Worm (Caenorhabditis elegans) whole organism, young adult: Measurements from ENCODE around the gene mccc-2.
A peak's percentile ranks its signal among the peaks of the same experiment; 100 is the strongest.

Source experiments
- B0019.2 ChIP-seq: fragments of 200-800 bp; sonication (Bioruptor generic); conservative IDR thresholded peaks from 2 replicates; pipeline ENCODE4 v1.3.6; 2022; ENCODE audit warnings: missing genetic modification reagents, missing genetic modification characterization, missing compliant biosample characterization
- B0035.1 ChIP-seq: sonication (generic microtip); optimal IDR thresholded peaks from 2 replicates; lab custom pipeline; 2016; ENCODE audit warnings: missing genetic modification characterization, mild to moderate bottlenecking, missing compliant biosample characterization, missing genotype, missing genetic modification reagents
- B0336.3 ChIP-seq: fragments of 200-800 bp; sonication (Bioruptor generic); IDR thresholded peaks from 2 replicates; pipeline ENCODE4 v1.3.6; 2022; ENCODE audit warnings: missing genetic modification characterization, missing compliant biosample characterization
- F37B4.10 ChIP-seq: fragments of 200-800 bp; sonication (Bioruptor generic); IDR thresholded peaks from 2 replicates; pipeline ENCODE4 v1.3.6; 2022; ENCODE audit warnings: missing genetic modification characterization, missing compliant biosample characterization
- F39B2.1 ChIP-seq: fragments of 200-800 bp; sonication (Bioruptor generic); IDR thresholded peaks from 2 replicates; pipeline ENCODE4 v1.3.6; 2022; ENCODE audit warnings: missing genetic modification reagents, missing genetic modification characterization, missing compliant biosample characterization
- F49E8.2 ChIP-seq: sonication (generic microtip); optimal IDR thresholded peaks from 3 replicates; lab custom pipeline; 2017; ENCODE audit warnings: missing genetic modification characterization, mild to moderate bottlenecking, missing compliant biosample characterization, antibody characterized with exemption, moderate library complexity; ENCODE audit not compliant: insufficient read depth
- F55B11.4 ChIP-seq: sonication (generic microtip); optimal IDR thresholded peaks from 2 replicates; lab custom pipeline; 2016; ENCODE audit warnings: missing compliant biosample characterization, missing genetic modification characterization, borderline replicate concordance; ENCODE audit not compliant: insufficient read depth
- T07F8.4 ChIP-seq: sonication (generic microtip); optimal IDR thresholded peaks from 2 replicates; lab custom pipeline; 2016; ENCODE audit warnings: mild to moderate bottlenecking, missing genetic modification characterization, moderate library complexity, missing compliant biosample characterization
- T26A5.8 ChIP-seq: sonication (generic microtip); optimal IDR thresholded peaks from 2 replicates; lab custom pipeline; 2016; ENCODE audit warnings: missing genetic modification characterization, missing compliant biosample characterization
- Y53F4B.3 ChIP-seq: fragments of 200-800 bp; sonication (Bioruptor generic); IDR thresholded peaks from 2 replicates; pipeline ENCODE4 v1.3.6; 2022; ENCODE audit warnings: missing genetic modification reagents, missing genetic modification characterization, missing compliant biosample characterization
- Y56A3A.18 ChIP-seq: fragments of 200-800 bp; sonication (Bioruptor generic); IDR thresholded peaks from 2 replicates; pipeline ENCODE4 v1.3.6; 2022; ENCODE audit warnings: missing genetic modification reagents, missing genetic modification characterization, missing compliant biosample characterization
- Y67H2A.10 ChIP-seq: fragments of 200-800 bp; sonication (Bioruptor generic); conservative IDR thresholded peaks from 2 replicates; pipeline ENCODE4 v1.3.6; 2022; ENCODE audit warnings: missing genetic modification reagents, missing genetic modification characterization, missing compliant biosample characterization
- Y95B8A.8 ChIP-seq: fragments of 200-800 bp; sonication (Bioruptor generic); IDR thresholded peaks from 2 replicates; pipeline ENCODE4 v1.3.6; 2022; ENCODE audit warnings: missing genetic modification reagents, missing genetic modification characterization, missing compliant biosample characterization
- ZK185.1 ChIP-seq: sonication (generic microtip); optimal IDR thresholded peaks from 2 replicates; lab custom pipeline; 2016; ENCODE audit warnings: mild to moderate bottlenecking, missing genetic modification characterization, missing compliant biosample characterization; ENCODE audit not compliant: poor library complexity, severe bottlenecking
- akir-1 ChIP-seq: fragments of 200-800 bp; sonication (Bioruptor generic); optimal IDR thresholded peaks from 2 replicates; lab custom pipeline; 2018; ENCODE audit warnings: mild to moderate bottlenecking, missing genetic modification characterization, moderate library complexity, missing compliant biosample characterization
- ama-1 ChIP-seq, 3 experiments: fragments of 150-350 bp in 1 of 3; sonication (generic microtip) in 2 of 3; optimal IDR thresholded peaks; 2 replicates each; lab custom pipeline; 2014 to 2018; ENCODE audit warnings: missing biosample characterization in 2 of 3, missing genetic modification characterization in 2 of 3, missing genetic modification reagents in 2 of 3
- aptf-3 ChIP-seq: fragments of 200-800 bp; sonication (Bioruptor generic); IDR thresholded peaks from 2 replicates; pipeline ENCODE4 v1.3.6; 2022; ENCODE audit warnings: missing genetic modification characterization, missing compliant biosample characterization
- bed-1 ChIP-seq: fragments of 200-800 bp; sonication (Bioruptor generic); IDR thresholded peaks from 2 replicates; pipeline ENCODE4 v1.3.6; 2022; ENCODE audit warnings: missing genetic modification reagents, missing genetic modification characterization, missing compliant biosample characterization
- cebp-2 ChIP-seq: fragments of 200-800 bp; sonication (Bioruptor generic); IDR thresholded peaks from 2 replicates; pipeline ENCODE4 v1.3.6; 2022; ENCODE audit warnings: missing genetic modification characterization, missing compliant biosample characterization
- ceh-58 ChIP-seq: fragments of 200-800 bp; sonication (Bioruptor generic); IDR thresholded peaks from 2 replicates; pipeline ENCODE4 v1.3.6; 2022; ENCODE audit warnings: missing genetic modification characterization, missing compliant biosample characterization
- chd-7 ChIP-seq: sonication (generic microtip); optimal IDR thresholded peaks from 2 replicates; lab custom pipeline; 2016; ENCODE audit warnings: mild to moderate bottlenecking, missing genetic modification characterization, moderate library complexity, missing compliant biosample characterization
- egl-18 ChIP-seq: fragments of 200-800 bp; sonication (Bioruptor generic); IDR thresholded peaks from 2 replicates; pipeline ENCODE4 v1.3.6; 2022; ENCODE audit warnings: missing genetic modification reagents, missing genetic modification characterization, missing compliant biosample characterization
- fkh-3 ChIP-seq: sonication (generic microtip); optimal IDR thresholded peaks from 2 replicates; lab custom pipeline; 2016; ENCODE audit warnings: mild to moderate bottlenecking, missing genetic modification characterization, missing compliant biosample characterization
- gei-17 ChIP-seq: fragments of 200-800 bp; sonication (Bioruptor generic); optimal IDR thresholded peaks from 2 replicates; lab custom pipeline; 2018; ENCODE audit warnings: mild to moderate bottlenecking, missing genetic modification characterization, missing compliant biosample characterization
- him-1 ChIP-seq: sonication (generic microtip); optimal IDR thresholded peaks from 2 replicates; lab custom pipeline; 2016; ENCODE audit warnings: missing genotype, missing genetic modification reagents, missing genetic modification characterization, missing compliant biosample characterization
- hrde-1 ChIP-seq: sonication (generic microtip); optimal IDR thresholded peaks from 2 replicates; lab custom pipeline; 2016; ENCODE audit warnings: missing genetic modification characterization, mild to moderate bottlenecking, missing compliant biosample characterization, moderate library complexity, missing genotype, missing genetic modification reagents, borderline replicate concordance
- hsf-1 ChIP-seq: fragments of 200-800 bp; sonication (Bioruptor generic); IDR thresholded peaks from 2 replicates; pipeline ENCODE4 v1.3.6; 2022; ENCODE audit warnings: missing genetic modification reagents, missing genetic modification characterization, missing compliant biosample characterization
- let-526 ChIP-seq: fragments of 200-800 bp; sonication (Bioruptor generic); IDR thresholded peaks from 2 replicates; pipeline ENCODE4 v1.3.6; 2022; ENCODE audit warnings: missing genetic modification reagents, missing genetic modification characterization, missing compliant biosample characterization
- let-607 ChIP-seq, 2 experiments: fragments of 200-800 bp in 1 of 2; sonication (Bioruptor generic) in 1 of 2; sonication (generic microtip) in 1 of 2; optimal IDR thresholded peaks; 2 replicates each; lab custom pipeline; 2016 to 2018; ENCODE audit warnings: mild to moderate bottlenecking in 2 of 2, missing compliant biosample characterization in 2 of 2, missing genetic modification characterization in 2 of 2, moderate library complexity in 2 of 2, missing genotype in 1 of 2
- madf-10 ChIP-seq: sonication (generic microtip); optimal IDR thresholded peaks from 2 replicates; lab custom pipeline; 2016; ENCODE audit warnings: mild to moderate bottlenecking, missing genetic modification characterization, missing compliant biosample characterization
- madf-3 ChIP-seq: fragments of 200-800 bp; sonication (Bioruptor generic); IDR thresholded peaks from 2 replicates; pipeline ENCODE4 v1.3.6; 2022; ENCODE audit warnings: missing genetic modification reagents, missing genetic modification characterization, missing compliant biosample characterization
- madf-8 ChIP-seq: fragments of 200-800 bp; sonication (Bioruptor generic); conservative IDR thresholded peaks from 2 replicates; pipeline ENCODE4 v1.3.6; 2022; ENCODE audit warnings: missing genetic modification reagents, missing genetic modification characterization, missing compliant biosample characterization
- mel-28 ChIP-seq: sonication (generic microtip); optimal IDR thresholded peaks from 2 replicates; lab custom pipeline; 2016; ENCODE audit warnings: borderline replicate concordance, mild to moderate bottlenecking, missing genetic modification characterization, missing compliant biosample characterization
- mxl-1 ChIP-seq: sonication (generic microtip); optimal IDR thresholded peaks from 2 replicates; lab custom pipeline; 2016; ENCODE audit warnings: missing genetic modification characterization, missing compliant biosample characterization
- nfya-2 ChIP-seq: fragments of 200-800 bp; sonication (Bioruptor generic); IDR thresholded peaks from 2 replicates; pipeline ENCODE4 v1.3.6; 2022; ENCODE audit warnings: missing genetic modification reagents, missing genetic modification characterization, missing compliant biosample characterization
- nhr-27 ChIP-seq: fragments of 200-800 bp; sonication (Bioruptor generic); optimal IDR thresholded peaks from 2 replicates; lab custom pipeline; 2018; ENCODE audit warnings: mild to moderate bottlenecking, missing genetic modification characterization, moderate library complexity, missing compliant biosample characterization
- nhr-80 ChIP-seq: sonication (generic microtip); optimal IDR thresholded peaks from 2 replicates; lab custom pipeline; 2016; ENCODE audit warnings: missing genetic modification characterization, missing compliant biosample characterization
- rcor-1 ChIP-seq: fragments of 200-800 bp; sonication (Bioruptor generic); IDR thresholded peaks from 2 replicates; pipeline ENCODE4 v1.3.6; 2022; ENCODE audit warnings: missing genetic modification reagents, missing genetic modification characterization, missing compliant biosample characterization
- rec-8 ChIP-seq, 2 experiments: sonication (generic microtip); optimal IDR thresholded peaks; 2 replicates each; lab custom pipeline; 2016; ENCODE audit warnings: mild to moderate bottlenecking in 2 of 2, missing genetic modification characterization in 2 of 2, missing genetic modification reagents in 2 of 2, missing genotype in 2 of 2, missing biosample characterization in 1 of 2, missing compliant biosample characterization in 1 of 2, moderate library complexity in 1 of 2
- sdz-38 ChIP-seq: sonication (generic microtip); optimal IDR thresholded peaks from 2 replicates; lab custom pipeline; 2016; ENCODE audit warnings: missing genotype, missing genetic modification characterization, missing compliant biosample characterization
- sea-2 ChIP-seq: fragments of 200-800 bp; sonication (Bioruptor generic); IDR thresholded peaks from 2 replicates; pipeline ENCODE4 v1.3.6; 2022; ENCODE audit warnings: missing genetic modification characterization, missing compliant biosample characterization
- snpc-1.1 ChIP-seq: sonication (generic microtip); optimal IDR thresholded peaks from 2 replicates; lab custom pipeline; 2017; ENCODE audit warnings: missing genetic modification characterization, mild to moderate bottlenecking, missing compliant biosample characterization, antibody characterized with exemption, moderate library complexity, missing genotype, missing genetic modification reagents; ENCODE audit not compliant: insufficient read depth
- snpc-4 ChIP-seq, 5 experiments: fragments of 150-350 bp in 1 of 5; sonication (generic microtip) in 4 of 5; optimal IDR thresholded peaks; 2 replicates each; lab custom pipeline; 2014 to 2018; ENCODE audit warnings: missing genetic modification characterization in 5 of 5, missing biosample characterization in 3 of 5, antibody characterized with exemption in 2 of 5, mild to moderate bottlenecking in 2 of 5, missing compliant biosample characterization in 2 of 5, missing genotype in 2 of 5, moderate library complexity in 2 of 5, missing genetic modification reagents in 1 of 5
- tbp1 ChIP-seq: fragments of 200-800 bp; sonication (Bioruptor generic); optimal IDR thresholded peaks from 2 replicates; lab custom pipeline; 2018; ENCODE audit warnings: mild to moderate bottlenecking, missing genetic modification characterization, missing compliant biosample characterization
- tlf-1 ChIP-seq: fragments of 200-800 bp; sonication (Bioruptor generic); optimal IDR thresholded peaks from 2 replicates; lab custom pipeline; 2018; ENCODE audit warnings: mild to moderate bottlenecking, missing genetic modification characterization, missing compliant biosample characterization

The mccc-2 gene

ce11 chrIII:9060267-9060666, 28.9 kb downstream of the mccc-2 start (continued):
- TF ChIP-seq nhr-27 (tag; lab: Kevin White, UChicago): no peak
- TF ChIP-seq gei-17 (GFP tag; lab: Kevin White, UChicago): no peak

- TF ChIP-seq tbp1 (peak; percentile 21), sea-2 (GFP tag; lab: Robert Waterston, UW) (no peak), Y56A3A.18 (GFP tag; lab: Robert Waterston, UW) (no peak), T26A5.8 (tag; lab: Kevin White, UChicago) (no peak), madf-10 (no peak), rec-8 (tag; optimal IDR thresholded peaks at IDR 0.05; lab: Kevin White, UChicago) (no peak), madf-3 (0 out of 2 replicates have a peak, but pooled peaks have one; percentile 42), Y53F4B.3 (GFP tag; lab: Robert Waterston, UW) (no peak), F49E8.2 (tag; lab: Kevin White, UChicago) (no peak), mel-28 (no peak), fkh-3 (tag; lab: Kevin White, UChicago) (no peak), ama-1 (optimal IDR thresholded peaks at IDR 0.05; lab: Kevin White, UChicago) (no peak), ama-1 (GFP tag; optimal IDR thresholded peaks at IDR 0.05; lab: Kevin White, UChicago) (no peak), mxl-1 (no peak), B0336.3 (GFP tag; lab: Robert Waterston, UW) (peak; percentile 44; the same call in 1 of the 2 replicates), rcor-1 (0 out of 2 replicates have a peak, but pooled peaks have one; percentile 7), Y67H2A.10 (no peak), sdz-38 (no peak), let-526 (GFP tag; lab: Robert Waterston, UW) (no peak), ceh-58 (GFP tag; lab: Robert Waterston, UW) (no peak), cebp-2 (GFP tag; lab: Robert Waterston, UW) (no peak), nhr-80 (tag; lab: Kevin White, UChicago) (peak; percentile 44), egl-18 (GFP tag; lab: Robert Waterston, UW) (no peak), B0035.1 (tag; lab: Kevin White, UChicago) (no peak), Y95B8A.8 (GFP tag; lab: Robert Waterston, UW) (no peak), madf-8 (GFP tag; lab: Robert Waterston, UW) (no peak), him-1 (no peak), nfya-2 (GFP tag; lab: Robert Waterston, UW) (no peak), B0019.2 (GFP tag; lab: Robert Waterston, UW) (no peak), F39B2.1 (GFP tag; lab: Robert Waterston, UW) (no peak), let-607 (tag; optimal IDR thresholded peaks at IDR 0.05; lab: Kevin White, UChicago) (peak; percentile 58 to 87), T07F8.4 (tag; lab: Kevin White, UChicago) (no peak), hrde-1 (tag; lab: Kevin White, UChicago) (no peak), F55B11.4 (tag; lab: Kevin White, UChicago) (no peak), snpc-4 (GFP tag; optimal IDR thresholded peaks at IDR 0.05; lab: Kevin White, UChicago) (no peak), snpc-4 (tag; optimal IDR thresholded peaks at IDR 0.05; lab: Kevin White, UChicago) (no peak), ZK185.1 (tag; lab: Kevin White, UChicago) (no peak), aptf-3 (no peak), akir-1 (GFP tag; lab: Kevin White, UChicago) (no peak), snpc-1.1 (tag; lab: Kevin White, UChicago) (no peak), bed-1 (no peak), chd-7 (tag; lab: Kevin White, UChicago) (no peak), F37B4.10 (no peak), hsf-1 (GFP tag; lab: Robert Waterston, UW) (peak; percentile 92), tlf-1 (GFP tag; lab: Kevin White, UChicago) (no peak)
These were observed 30.1 kb downstream of the mccc-2 start, which contains the start of gene gst-1 for ce11 chrIII:9058959-9059534. gst-1 (plus strand) TSS chrIII:9059331.
